Fruit fly (Drosophila melanogaster) whole organism, embryonic: Measurements from ENCODE around the gene Nse1.
A peak's percentile ranks its signal among the peaks of the same experiment; 100 is the strongest.

Source experiments
- Ada2b ChIP-seq: fragments of 200-800 bp; sonication (Bioruptor generic); IDR thresholded peaks from 2 replicates; pipeline ENCODE4 v1.3.6; 2022; ENCODE audit warnings: missing biosample characterization, missing genetic modification characterization
- Atf3 ChIP-seq: fragments of 200-800 bp; sonication (Bioruptor generic); optimal IDR thresholded peaks from 3 replicates; lab custom pipeline; 2016; ENCODE audit warnings: missing biosample characterization, missing genetic modification characterization
- B-H2 ChIP-seq: fragments of 200-800 bp; sonication (Bioruptor generic); optimal IDR thresholded peaks from 2 replicates; lab custom pipeline; 2018; ENCODE audit warnings: missing biosample characterization, mild to moderate bottlenecking, missing genetic modification characterization
- Bgb ChIP-seq: fragments of 200-800 bp; sonication (Bioruptor generic); IDR thresholded peaks from 2 replicates; pipeline ENCODE4 v1.3.6; 2022; ENCODE audit warnings: missing biosample characterization, missing genetic modification characterization; ENCODE audit not compliant: partially characterized antibody
- CG13424 ChIP-seq: fragments of 200-800 bp; sonication (Bioruptor generic); optimal IDR thresholded peaks from 2 replicates; lab custom pipeline; 2019; ENCODE audit warnings: missing biosample characterization, mild to moderate bottlenecking, missing genetic modification characterization, moderate library complexity
- CG2116 ChIP-seq: fragments of 200-800 bp; sonication (Bioruptor generic); optimal IDR thresholded peaks from 3 replicates; lab custom pipeline; 2018; ENCODE audit warnings: missing biosample characterization, mild to moderate bottlenecking, missing genetic modification characterization
- CG2875 ChIP-seq: fragments of 200-800 bp; sonication (Bioruptor generic); optimal IDR thresholded peaks from 2 replicates; lab custom pipeline; 2017; ENCODE audit warnings: missing biosample characterization, mild to moderate bottlenecking, missing genetic modification characterization, missing genetic modification reagents
- CG32772 ChIP-seq: fragments of 200-800 bp; sonication (Bioruptor generic); IDR thresholded peaks from 2 replicates; pipeline ENCODE4 v1.3.6; 2022; ENCODE audit warnings: missing biosample characterization, missing genetic modification characterization
- CG3838 ChIP-seq: fragments of 200-800 bp; sonication (Bioruptor generic); optimal IDR thresholded peaks from 3 replicates; lab custom pipeline; 2016; ENCODE audit warnings: missing biosample characterization, missing genetic modification characterization
- CG4328 ChIP-seq: fragments of 200-800 bp; sonication (Bioruptor generic); optimal IDR thresholded peaks from 3 replicates; lab custom pipeline; 2017; ENCODE audit warnings: missing biosample characterization, missing genetic modification reagents, missing genetic modification characterization
- CG6689 ChIP-seq: fragments of 200-800 bp; sonication (Bioruptor generic); IDR thresholded peaks from 2 replicates; pipeline ENCODE4 v1.3.6; 2022; ENCODE audit warnings: missing biosample characterization, missing genetic modification characterization
- CG6791 ChIP-seq: fragments of 200-800 bp; sonication (Bioruptor generic); IDR thresholded peaks from 3 replicates; pipeline ENCODE4 v1.3.6; 2022; ENCODE audit warnings: missing biosample characterization, missing genetic modification characterization; ENCODE audit not compliant: partially characterized antibody
- CG7963 ChIP-seq: fragments of 200-800 bp; sonication (Bioruptor generic); IDR thresholded peaks from 3 replicates; pipeline ENCODE4 v1.3.6; 2022; ENCODE audit warnings: missing biosample characterization, missing genetic modification characterization; ENCODE audit not compliant: partially characterized antibody
- CG7987 ChIP-seq: fragments of 200-800 bp; sonication (Bioruptor generic); optimal IDR thresholded peaks from 2 replicates; lab custom pipeline; 2018; ENCODE audit warnings: missing biosample characterization, mild to moderate bottlenecking, missing genetic modification characterization, moderate library complexity
- CG9932 ChIP-seq: fragments of 200-800 bp; sonication (Bioruptor generic); IDR thresholded peaks from 2 replicates; pipeline ENCODE4 v1.3.6; 2022; ENCODE audit warnings: missing biosample characterization, missing genetic modification characterization
- Dad ChIP-seq: fragments of 200-800 bp; sonication (Bioruptor generic); optimal IDR thresholded peaks from 3 replicates; lab custom pipeline; 2016; ENCODE audit warnings: missing biosample characterization, missing genetic modification characterization
- Dip3 ChIP-seq: fragments of 200-800 bp; sonication (Bioruptor generic); optimal IDR thresholded peaks from 3 replicates; lab custom pipeline; 2016; ENCODE audit warnings: missing biosample characterization, missing genetic modification characterization
- Elba2 ChIP-seq: fragments of 200-800 bp; sonication (Bioruptor generic); optimal IDR thresholded peaks from 3 replicates; lab custom pipeline; 2016; ENCODE audit warnings: missing biosample characterization, missing genetic modification characterization
- Fer1 ChIP-seq: fragments of 200-800 bp; sonication (Bioruptor generic); optimal IDR thresholded peaks from 2 replicates; lab custom pipeline; 2017; ENCODE audit warnings: missing biosample characterization, mild to moderate bottlenecking, missing genetic modification characterization
- Myb ChIP-seq: fragments of 200-800 bp; sonication (Bioruptor generic); optimal IDR thresholded peaks from 2 replicates; lab custom pipeline; 2016; ENCODE audit warnings: missing biosample characterization, missing genetic modification characterization
- NC2β ChIP-seq: fragments of 200-800 bp; sonication (Bioruptor generic); optimal IDR thresholded peaks from 2 replicates; lab custom pipeline; 2016; ENCODE audit warnings: missing biosample characterization, missing genetic modification characterization
- Pdp1 ChIP-seq, 2 experiments: fragments of 200-800 bp; sonication (Bioruptor generic); optimal IDR thresholded peaks; 3 replicates each; lab custom pipeline; 2016; ENCODE audit warnings: missing biosample characterization in 2 of 2, missing genetic modification characterization in 2 of 2, mild to moderate bottlenecking in 1 of 2, moderate library complexity in 1 of 2
- Scr ChIP-seq: fragments of 200-800 bp; sonication (Bioruptor generic); IDR thresholded peaks from 2 replicates; pipeline ENCODE4 v1.3.6; 2022; ENCODE audit warnings: missing biosample characterization, missing genetic modification characterization; ENCODE audit not compliant: partially characterized antibody
- aop ChIP-seq: fragments of 200-800 bp; sonication (Bioruptor generic); IDR thresholded peaks from 2 replicates; pipeline ENCODE4 v1.3.6; 2022; ENCODE audit warnings: missing biosample characterization, missing genetic modification characterization
- az2 ChIP-seq: fragments of 200-800 bp; sonication (Bioruptor generic); optimal IDR thresholded peaks from 3 replicates; lab custom pipeline; 2016; ENCODE audit warnings: missing biosample characterization, missing genetic modification characterization
- cg ChIP-seq: fragments of 200-800 bp; sonication (Bioruptor generic); optimal IDR thresholded peaks from 3 replicates; lab custom pipeline; 2019; ENCODE audit warnings: missing biosample characterization, mild to moderate bottlenecking, missing genetic modification characterization, moderate library complexity
- corto ChIP-seq: fragments of 200-800 bp; sonication (Bioruptor generic); optimal IDR thresholded peaks from 2 replicates; lab custom pipeline; 2016; ENCODE audit warnings: missing biosample characterization, mild to moderate bottlenecking, missing genetic modification characterization, moderate library complexity
- crol ChIP-seq: fragments of 200-800 bp; sonication (Bioruptor generic); IDR thresholded peaks from 2 replicates; pipeline ENCODE4 v1.3.6; 2022; ENCODE audit warnings: missing biosample characterization, missing genetic modification characterization
- crp ChIP-seq, 2 experiments: fragments of 200-800 bp; sonication (Bioruptor generic); optimal IDR thresholded peaks; 2 replicates in 1 of 2; 3 replicates in 1 of 2; lab custom pipeline; 2017; ENCODE audit warnings: missing biosample characterization in 2 of 2, missing genetic modification characterization in 2 of 2, mild to moderate bottlenecking in 1 of 2, moderate library complexity in 1 of 2
- cwo ChIP-seq: fragments of 200-800 bp; sonication (Bioruptor generic); optimal IDR thresholded peaks from 3 replicates; lab custom pipeline; 2017; ENCODE audit warnings: missing biosample characterization, missing genetic modification characterization, mild to moderate bottlenecking, moderate library complexity, missing genetic modification reagents
- hth ChIP-seq: fragments of >200 bp; optimal IDR thresholded peaks from 2 replicates; lab custom pipeline; 2017; ENCODE audit warnings: inconsistent platforms
- kah ChIP-seq: fragments of 200-800 bp; sonication (Bioruptor generic); optimal IDR thresholded peaks from 2 replicates; lab custom pipeline; 2018; ENCODE audit warnings: missing biosample characterization, mild to moderate bottlenecking, missing genetic modification characterization
- ken ChIP-seq: fragments of 200-800 bp; sonication (Bioruptor generic); IDR thresholded peaks from 3 replicates; pipeline ENCODE4 v1.3.6; 2022; ENCODE audit warnings: missing biosample characterization, missing genetic modification characterization
- lab ChIP-seq: fragments of 200-800 bp; sonication (Bioruptor generic); optimal IDR thresholded peaks from 3 replicates; lab custom pipeline; 2017; ENCODE audit warnings: missing biosample characterization, missing genetic modification characterization, mild to moderate bottlenecking, moderate library complexity, missing genetic modification reagents
- lbe ChIP-seq: fragments of 200-800 bp; sonication (Bioruptor generic); optimal IDR thresholded peaks from 2 replicates; lab custom pipeline; 2016; ENCODE audit warnings: missing biosample characterization, mild to moderate bottlenecking, missing genetic modification characterization
- odd ChIP-seq: fragments of 200-800 bp; sonication (Bioruptor generic); optimal IDR thresholded peaks from 2 replicates; lab custom pipeline; 2017; ENCODE audit warnings: missing biosample characterization, mild to moderate bottlenecking, missing genetic modification characterization
- peb ChIP-seq: fragments of 200-800 bp; sonication (Bioruptor generic); IDR thresholded peaks from 2 replicates; pipeline ENCODE4 v1.3.6; 2022; ENCODE audit warnings: missing biosample characterization, missing genetic modification characterization
- pum ChIP-seq: fragments of 200-800 bp; sonication (Bioruptor generic); optimal IDR thresholded peaks from 2 replicates; lab custom pipeline; 2016; ENCODE audit warnings: missing biosample characterization, missing genetic modification characterization
- scrt ChIP-seq: fragments of 200-800 bp; sonication (Bioruptor generic); optimal IDR thresholded peaks from 2 replicates; lab custom pipeline; 2018; ENCODE audit warnings: missing biosample characterization, mild to moderate bottlenecking, missing genetic modification characterization, moderate library complexity
- sens-2 ChIP-seq: fragments of 200-800 bp; sonication (Bioruptor generic); IDR thresholded peaks from 2 replicates; pipeline ENCODE4 v1.3.6; 2022; ENCODE audit warnings: missing biosample characterization, missing genetic modification characterization
- toy ChIP-seq: fragments of 200-800 bp; sonication (Bioruptor generic); IDR thresholded peaks from 2 replicates; pipeline ENCODE4 v1.3.6; 2022; ENCODE audit warnings: missing biosample characterization, missing genetic modification characterization
- ttk ChIP-seq: fragments of 200-800 bp; sonication (Bioruptor generic); IDR thresholded peaks from 2 replicates; pipeline ENCODE4 v2.1.2; 2022; ENCODE audit warnings: missing biosample characterization, missing genetic modification characterization
- usp ChIP-seq: fragments of >200 bp; optimal IDR thresholded peaks from 2 replicates; lab custom pipeline; 2017; ENCODE audit warnings: missing biosample characterization, missing genetic modification characterization
- vfl ChIP-seq: fragments of 200-800 bp; sonication (Bioruptor generic); optimal IDR thresholded peaks from 2 replicates; lab custom pipeline; 2016; ENCODE audit warnings: missing biosample characterization, missing genetic modification characterization
- vvl ChIP-seq: fragments of 200-800 bp; sonication (Bioruptor generic); IDR thresholded peaks from 2 replicates; pipeline ENCODE4 v1.3.6; 2022; ENCODE audit warnings: missing biosample characterization, missing genetic modification characterization

Nse1 gene

dm6 chr2L:6648163-6648628 is 29.2 kb downstream of the Nse1 start (continued):
- TF ChIP-seq vvl (GFP tag; lab: Robert Waterston, UW) (peak; percentile 94), Pdp1 (GFP tag; optimal IDR thresholded peaks at IDR 0.05; lab: Kevin White, UChicago) (peak; percentile 66 to 94), Dip3 (GFP tag; lab: Kevin White, UChicago) (peak; percentile 94), ttk (GFP tag; lab: Robert Waterston, UW) (peak; percentile 90), cwo (peak; percentile 94), Fer1 (peak; percentile 97), Ada2b (GFP tag; lab: Robert Waterston, UW) (peak; percentile 91), lbe (GFP tag; lab: Kevin White, UChicago) (peak; percentile 87), crp (GFP tag; optimal IDR thresholded peaks at IDR 0.05; lab: Kevin White, UChicago) (peak in 1 of 2 experiments; percentile 67), vfl (GFP tag; lab: Kevin White, UChicago) (peak; percentile 91), CG2116 (peak; percentile 81), peb (GFP tag; lab: Robert Waterston, UW) (peak; percentile 81), Atf3 (peak; percentile 53), az2 (GFP tag; lab: Kevin White, UChicago) (peak; percentile 96), sens-2 (GFP tag; lab: Robert Waterston, UW) (peak; percentile 78), corto (peak; percentile 76), Myb (GFP tag; lab: Kevin White, UChicago) (peak; percentile 72), Dad (GFP tag; lab: Kevin White, UChicago) (peak; percentile 94), Elba2 (GFP tag; lab: Kevin White, UChicago) (peak; percentile 40), Bgb (GFP tag; lab: Robert Waterston, UW) (no peak), CG13424 (peak; percentile 97), CG6689 (GFP tag; lab: Robert Waterston, UW) (peak; percentile 96), CG2875 (GFP tag; lab: Kevin White, UChicago) (peak; percentile 85), crol (GFP tag; lab: Robert Waterston, UW) (peak; percentile 48), hth (lab: Kevin White, UChicago) (no peak), odd (GFP tag; lab: Kevin White, UChicago) (peak; percentile 94), lab (GFP tag; lab: Kevin White, UChicago) (peak; percentile 98), ken (GFP tag; lab: Robert Waterston, UW) (peak; percentile 92), CG6791 (GFP tag; lab: Robert Waterston, UW) (no peak), pum (GFP tag; lab: Kevin White, UChicago) (peak; percentile 91), CG9932 (GFP tag; lab: Robert Waterston, UW) (peak; percentile 93), CG7963 (no peak), cg (GFP tag; lab: Kevin White, UChicago) (no peak), NC2β (GFP tag; lab: Kevin White, UChicago) (peak; percentile 85), kah (GFP tag; lab: Kevin White, UChicago) (peak; percentile 89), CG3838 (GFP tag; lab: Kevin White, UChicago) (peak; percentile 96), CG7987 (GFP tag; lab: Kevin White, UChicago) (peak; percentile 78), CG4328 (GFP tag; lab: Kevin White, UChicago) (peak; percentile 96), usp (GFP tag; lab: Kevin White, UChicago) (no peak), scrt (GFP tag; lab: Kevin White, UChicago) (peak; percentile 89), aop (GFP tag; lab: Robert Waterston, UW) (no peak), B-H2 (GFP tag; lab: Kevin White, UChicago) (peak; percentile 95), toy (peak; percentile 83), CG32772 (GFP tag; lab: Robert Waterston, UW) (peak; percentile 89), Scr (GFP tag; lab: Robert Waterston, UW) (no peak)
